Worm (Caenorhabditis elegans) whole organism, L1 larva: ENCODE data around the gene srj-55.

Source experiments
- aly-2 ChIP-seq: fragments of 150-350 bp; optimal IDR thresholded peaks from 2 replicates; lab custom pipeline; 2014; ENCODE audit warnings: missing biosample characterization, missing genetic modification characterization
- fos-1 ChIP-seq: fragments of 150-350 bp; optimal IDR thresholded peaks from 2 replicates; lab custom pipeline; 2014; ENCODE audit warnings: missing biosample characterization, missing genetic modification characterization
- grh-1 ChIP-seq: fragments of 200-800 bp; sonication (Bioruptor generic); IDR thresholded peaks from 2 replicates; pipeline ENCODE4 v1.3.6; 2022; ENCODE audit warnings: missing genetic modification reagents, missing genetic modification characterization, missing compliant biosample characterization
- lin-39 ChIP-seq: fragments of 150-350 bp; optimal IDR thresholded peaks from 2 replicates; lab custom pipeline; 2014; ENCODE audit warnings: missing biosample characterization, missing genetic modification reagents, missing genetic modification characterization
- lsy-2 ChIP-seq, 2 experiments: fragments of 150-350 bp; optimal IDR thresholded peaks; 2 replicates each; lab custom pipeline; 2014; ENCODE audit warnings: missing biosample characterization in 2 of 2, missing genetic modification characterization in 2 of 2
- nhr-85 ChIP-seq: sonication (generic microtip); peaks from one replicate; lab custom pipeline; 2016; ENCODE audit warnings: missing genetic modification characterization, inconsistent platforms, missing compliant biosample characterization
- tbx-2 ChIP-seq: sonication (generic microtip); optimal IDR thresholded peaks from 2 replicates; lab custom pipeline; 2016; ENCODE audit warnings: missing genetic modification characterization, missing compliant biosample characterization
- unc-62 ChIP-seq: fragments of 150-350 bp; optimal IDR thresholded peaks from 2 replicates; lab custom pipeline; 2014; ENCODE audit warnings: missing biosample characterization, missing genetic modification reagents, missing genetic modification characterization

ce11 chrV:2881565-2881964 is 23.8 kb upstream of the srj-55 start:
- TF ChIP-seq nhr-85 (tag; lab: Kevin White, UChicago) (no peak), grh-1 (GFP tag; lab: Robert Waterston, UW) (no peak), lin-39 (tag; lab: Kevin White, UChicago) (no peak), aly-2 (no peak), unc-62 (GFP tag; lab: Kevin White, UChicago) (no peak), lsy-2 (tag; optimal IDR thresholded peaks at IDR 0.05; lab: Kevin White, UChicago) (no peak), fos-1 (tag; lab: Kevin White, UChicago) (no peak), tbx-2 (tag; lab: Kevin White, UChicago) (no peak)
